Worm (Caenorhabditis elegans) whole organism, young adult: Measurements from ENCODE around the gene F21D9.1.

Experiments
- F49E8.2 ChIP-seq: sonication (generic microtip); optimal IDR thresholded peaks from 3 replicates; lab custom pipeline; 2017; ENCODE audit warnings: missing genetic modification characterization, mild to moderate bottlenecking, missing compliant biosample characterization, antibody characterized with exemption, moderate library complexity; ENCODE audit not compliant: insufficient read depth
- ama-1 ChIP-seq, 3 experiments: fragments of 150-350 bp in 1 of 3; sonication (generic microtip) in 2 of 3; optimal IDR thresholded peaks; 2 replicates each; lab custom pipeline; 2014 to 2018; ENCODE audit warnings: missing biosample characterization in 2 of 3, missing genetic modification characterization in 2 of 3, missing genetic modification reagents in 2 of 3
- ceh-91 ChIP-seq: fragments of 200-800 bp; sonication (Bioruptor generic); IDR thresholded peaks from 2 replicates; pipeline ENCODE4 v1.3.6; 2022; ENCODE audit warnings: missing genetic modification reagents, missing genetic modification characterization, missing compliant biosample characterization
- die-1 ChIP-seq: sonication (generic microtip); optimal IDR thresholded peaks from 2 replicates; lab custom pipeline; 2016; ENCODE audit warnings: missing genotype, mild to moderate bottlenecking, missing genetic modification characterization, missing compliant biosample characterization
- lsl-1 ChIP-seq: fragments of 200-800 bp; sonication (Bioruptor generic); optimal IDR thresholded peaks from 2 replicates; lab custom pipeline; 2018; ENCODE audit warnings: mild to moderate bottlenecking, missing genetic modification characterization, moderate library complexity, missing compliant biosample characterization
- rpc-1 ChIP-seq, 2 experiments: fragments of 150-350 bp in 1 of 2; sonication (generic microtip) in 1 of 2; optimal IDR thresholded peaks; 2 replicates each; lab custom pipeline; 2014 to 2018; ENCODE audit warnings: missing biosample characterization in 1 of 2, missing genetic modification characterization in 1 of 2, missing genetic modification reagents in 1 of 2, missing genotype in 1 of 2

DNA sequence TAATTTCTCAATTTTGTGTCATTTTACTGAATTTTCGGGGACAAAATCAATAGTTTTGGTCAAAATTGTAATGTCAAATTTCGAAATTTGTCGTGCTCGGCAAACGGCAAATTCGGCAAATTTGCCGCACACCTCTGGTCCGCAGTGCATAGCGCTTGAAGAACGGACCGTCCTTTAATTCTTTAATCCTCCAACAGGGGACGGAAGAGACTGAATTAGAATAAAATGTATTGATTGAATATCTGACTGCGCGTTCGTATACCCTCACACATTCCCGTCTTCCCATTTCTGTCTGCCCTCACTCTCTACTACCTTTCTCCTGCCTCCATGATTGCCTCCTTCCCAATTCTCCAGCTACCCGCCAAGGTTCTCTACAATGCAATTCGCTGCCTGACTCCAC lies 35.0 kb downstream of the F21D9.1 start, which contains the start of gene F55C9.14:
- no peak for TF ChIP-seq ama-1 (optimal IDR thresholded peaks at IDR 0.05; lab: Kevin White, UChicago)
- no peak for TF ChIP-seq ama-1 (GFP tag; optimal IDR thresholded peaks at IDR 0.05; lab: Kevin White, UChicago)
- no peak for TF ChIP-seq F49E8.2 (tag; lab: Kevin White, UChicago)
- no peak for TF ChIP-seq rpc-1 (optimal IDR thresholded peaks at IDR 0.05; lab: Kevin White, UChicago)
- TF ChIP-seq rpc-1 (tag; optimal IDR thresholded peaks at IDR 0.05; lab: Kevin White, UChicago), result no peak
- no peak for TF ChIP-seq lsl-1 (GFP tag; lab: Kevin White, UChicago)
- no peak for TF ChIP-seq ceh-91 (GFP tag; lab: Robert Waterston, UW)
- TF ChIP-seq die-1 (tag; lab: Kevin White, UChicago), result no peak
